Worm (Caenorhabditis elegans) whole organism, early embryonic: ENCODE measurements around the gene F08G12.1.

Source experiments
- B0310.2 ChIP-seq: sonication (generic microtip); optimal IDR thresholded peaks from 2 replicates; lab custom pipeline; 2016; ENCODE audit warnings: mild to moderate bottlenecking, missing genetic modification characterization, missing compliant biosample characterization
- F13C5.2 ChIP-seq: sonication (generic microtip); optimal IDR thresholded peaks from 2 replicates; lab custom pipeline; 2017; ENCODE audit warnings: mild to moderate bottlenecking, missing genetic modification characterization, inconsistent platforms, missing compliant biosample characterization
- aly-1 ChIP-seq: sonication (generic microtip); optimal IDR thresholded peaks from 2 replicates; lab custom pipeline; 2016; ENCODE audit warnings: missing genetic modification characterization, missing compliant biosample characterization
- ama-1 ChIP-seq: fragments of 150-350 bp; optimal IDR thresholded peaks from 2 replicates; lab custom pipeline; 2014
- ceh-13 ChIP-seq: fragments of 200-800 bp; sonication (Bioruptor generic); optimal IDR thresholded peaks from 2 replicates; lab custom pipeline; 2018; ENCODE audit warnings: mild to moderate bottlenecking, missing genetic modification characterization, missing compliant biosample characterization
- ceh-36 ChIP-seq: sonication (generic microtip); optimal IDR thresholded peaks from 2 replicates; lab custom pipeline; 2016; ENCODE audit warnings: missing genetic modification characterization, inconsistent platforms, missing compliant biosample characterization
- ets-7 ChIP-seq: sonication (generic microtip); optimal IDR thresholded peaks from 2 replicates; lab custom pipeline; 2016; ENCODE audit warnings: missing genotype, missing genetic modification characterization, missing compliant biosample characterization
- flt-1 ChIP-seq: fragments of 200-800 bp; sonication (Bioruptor generic); IDR thresholded peaks from 2 replicates; pipeline ENCODE4 v1.3.6; 2022; ENCODE audit warnings: missing genetic modification characterization, missing compliant biosample characterization
- hmbx-1 ChIP-seq: sonication (generic microtip); optimal IDR thresholded peaks from 2 replicates; lab custom pipeline; 2016; ENCODE audit warnings: mild to moderate bottlenecking, missing genetic modification characterization, missing compliant biosample characterization
- hmg-4 ChIP-seq: fragments of 200-800 bp; sonication (Bioruptor generic); optimal IDR thresholded peaks from 2 replicates; lab custom pipeline; 2018; ENCODE audit warnings: mild to moderate bottlenecking, missing genetic modification characterization, missing compliant biosample characterization
- hnd-1 ChIP-seq: sonication (generic microtip); optimal IDR thresholded peaks from 2 replicates; lab custom pipeline; 2016; ENCODE audit warnings: missing genetic modification characterization, missing compliant biosample characterization
- pes-1 ChIP-seq: fragments of 200-800 bp; sonication (Bioruptor generic); IDR thresholded peaks from 2 replicates; pipeline ENCODE4 v1.3.6; 2022; ENCODE audit warnings: missing genetic modification reagents, missing genetic modification characterization, missing compliant biosample characterization
- scrt-1 ChIP-seq: fragments of 200-800 bp; sonication (Bioruptor generic); IDR thresholded peaks from 2 replicates; pipeline ENCODE4 v1.3.6; 2022; ENCODE audit warnings: missing genetic modification characterization, missing compliant biosample characterization
- sea-1 ChIP-seq: fragments of 200-800 bp; sonication (Bioruptor generic); conservative IDR thresholded peaks from 2 replicates; pipeline ENCODE4 v1.3.6; 2022; ENCODE audit warnings: missing genetic modification characterization, missing compliant biosample characterization
- tbx-11 ChIP-seq: fragments of 200-800 bp; sonication (Bioruptor generic); IDR thresholded peaks from 2 replicates; pipeline ENCODE4 v1.3.6; 2022; ENCODE audit warnings: missing genetic modification characterization, missing compliant biosample characterization
- tbx-37 ChIP-seq: fragments of 200-800 bp; sonication (Bioruptor generic); conservative IDR thresholded peaks from 2 replicates; pipeline ENCODE4 v1.3.6; 2022; ENCODE audit warnings: missing genetic modification reagents, missing genetic modification characterization, missing compliant biosample characterization
- tra-4 ChIP-seq: sonication (generic microtip); optimal IDR thresholded peaks from 2 replicates; lab custom pipeline; 2017; ENCODE audit warnings: missing genetic modification characterization, missing compliant biosample characterization

Gene F08G12.1

ce11 chrX:11323225-11323624, 17.6 kb upstream of the F08G12.1 start:
- TF ChIP-seq hmg-4 (GFP tag; lab: Kevin White, UChicago) (no peak), scrt-1 (GFP tag; lab: Robert Waterston, UW) (no peak), ceh-13 (no peak), tbx-11 (GFP tag; lab: Robert Waterston, UW) (no peak), B0310.2 (tag; lab: Kevin White, UChicago) (no peak), ama-1 (lab: Kevin White, UChicago) (no peak), ceh-36 (tag; lab: Kevin White, UChicago) (no peak), sea-1 (GFP tag; lab: Robert Waterston, UW) (no peak), pes-1 (no peak)

- TF ChIP-seq aly-1: no peak
- no peak for TF ChIP-seq tbx-11 (GFP tag; lab: Robert Waterston, UW)
- no peak for TF ChIP-seq ets-7
- TF ChIP-seq tra-4 (tag; lab: Kevin White, UChicago): no peak
- TF ChIP-seq hnd-1 (tag; lab: Kevin White, UChicago): no peak
- TF ChIP-seq B0310.2 (tag; lab: Kevin White, UChicago): no peak
- TF ChIP-seq flt-1 (GFP tag; lab: Robert Waterston, UW): no peak
- TF ChIP-seq hmg-4 (GFP tag; lab: Kevin White, UChicago): no peak
- no peak for TF ChIP-seq ama-1 (lab: Kevin White, UChicago)
- TF ChIP-seq scrt-1 (GFP tag; lab: Robert Waterston, UW): no peak
- TF ChIP-seq tbx-37 (GFP tag; lab: Robert Waterston, UW): no peak
- no peak for TF ChIP-seq hmbx-1 (tag; lab: Kevin White, UChicago)
- TF ChIP-seq ceh-13: no peak
Observed at ce11 chrX:11317939-11318338, 12.3 kb upstream of the F08G12.1 start, which contains the start of gene hizr-1. Gene hizr-1, plus strand, starts transcription at chrX:11318278.

- TF ChIP-seq pes-1 (no peak), hnd-1 (tag; lab: Kevin White, UChicago) (no peak), hmbx-1 (tag; lab: Kevin White, UChicago) (no peak), B0310.2 (tag; lab: Kevin White, UChicago) (no peak), scrt-1 (GFP tag; lab: Robert Waterston, UW) (no peak), F13C5.2 (no peak), hmg-4 (GFP tag; lab: Kevin White, UChicago) (no peak), ceh-36 (tag; lab: Kevin White, UChicago) (no peak), tbx-37 (GFP tag; lab: Robert Waterston, UW) (no peak), sea-1 (GFP tag; lab: Robert Waterston, UW) (no peak), tra-4 (tag; lab: Kevin White, UChicago) (no peak), flt-1 (GFP tag; lab: Robert Waterston, UW) (no peak), ets-7 (no peak), ama-1 (lab: Kevin White, UChicago) (no peak), ceh-13 (no peak), aly-1 (no peak), tbx-11 (GFP tag; lab: Robert Waterston, UW) (no peak)
Observed at ce11 chrX:11316750-11317149, 11.1 kb upstream of the F08G12.1 start, which contains the start of gene nlp-57. Gene nlp-57, plus strand, starts transcription at chrX:11317050.

ce11 chrX:11315392-11315791, 9.7 kb upstream of the F08G12.1 start, which contains the start of gene F08G12.11:
Gene F08G12.11, minus strand, starts transcription at chrX:11315572.
- no peak for TF ChIP-seq F13C5.2
- no peak for TF ChIP-seq hmbx-1 (tag; lab: Kevin White, UChicago)
- no peak for TF ChIP-seq ama-1 (lab: Kevin White, UChicago)
- no peak for TF ChIP-seq tra-4 (tag; lab: Kevin White, UChicago)
- TF ChIP-seq tbx-37 (GFP tag; lab: Robert Waterston, UW): no peak
- no peak for TF ChIP-seq B0310.2 (tag; lab: Kevin White, UChicago)

ce11 chrX:11310285-11310838, 4.7 kb upstream of the F08G12.1 start, which contains the start of gene F08G12.5:
Gene F08G12.5, minus strand, starts transcription at chrX:11310285.
- TF ChIP-seq ama-1 (lab: Kevin White, UChicago) (no peak), ceh-36 (tag; lab: Kevin White, UChicago) (no peak), F13C5.2 (no peak), hmg-4 (GFP tag; lab: Kevin White, UChicago) (no peak), aly-1 (no peak), tbx-11 (GFP tag; lab: Robert Waterston, UW) (no peak), tra-4 (tag; lab: Kevin White, UChicago) (no peak), ceh-13 (no peak), ets-7 (no peak), scrt-1 (GFP tag; lab: Robert Waterston, UW) (no peak), hmbx-1 (tag; lab: Kevin White, UChicago) (no peak), sea-1 (GFP tag; lab: Robert Waterston, UW) (no peak), hnd-1 (tag; lab: Kevin White, UChicago) (no peak), B0310.2 (tag; lab: Kevin White, UChicago) (no peak), tbx-37 (GFP tag; lab: Robert Waterston, UW) (no peak), pes-1 (no peak)

ce11 chrX:11307056-11307455, 1.4 kb upstream of the F08G12.1 start, which contains the start of gene vhl-1:
Gene vhl-1, plus strand, starts transcription at chrX:11307356.
- TF ChIP-seq sea-1 (GFP tag; lab: Robert Waterston, UW) (no peak), F13C5.2 (no peak), pes-1 (no peak), hmg-4 (GFP tag; lab: Kevin White, UChicago) (no peak), tbx-37 (GFP tag; lab: Robert Waterston, UW) (no peak), hmbx-1 (tag; lab: Kevin White, UChicago) (no peak)

ce11 chrX:11299642-11300307, 5.9 kb downstream of the F08G12.1 start, which contains the start of the genes snrp-40.1 and F08G12.3:
Gene snrp-40.1, minus strand, starts transcription at chrX:11299784.
Gene F08G12.3, plus strand, starts transcription at chrX:11300257.
- TF ChIP-seq hmg-4 (GFP tag; lab: Kevin White, UChicago): peak; percentile 82
- no peak for TF ChIP-seq tra-4 (tag; lab: Kevin White, UChicago)
- peak; percentile 13 for TF ChIP-seq ets-7
- peak; percentile 47 for TF ChIP-seq F13C5.2
